Fruit fly (Drosophila melanogaster): ENCODE data around the gene mib2.

- TF ChIP-seq Sin3A (optimal IDR thresholded peaks at IDR 0.05): no peak
- no peak for TF ChIP-seq h (optimal IDR thresholded peaks at IDR 0.05)
- no peak for TF ChIP-seq Myc (optimal IDR thresholded peaks at IDR 0.05)
- no peak for TF ChIP-seq insv (optimal IDR thresholded peaks at IDR 0.05)
- no peak for TF ChIP-seq ttk (optimal IDR thresholded peaks at IDR 0.05)
Observed at dm6 chr2L:19017060-19017459, 17.2 kb upstream of the mib2 start.
